Fruit fly (Drosophila melanogaster): ENCODE results near the gene qua.
A peak's percentile ranks its signal among the peaks of the same experiment; 100 is the strongest.

DNA sequence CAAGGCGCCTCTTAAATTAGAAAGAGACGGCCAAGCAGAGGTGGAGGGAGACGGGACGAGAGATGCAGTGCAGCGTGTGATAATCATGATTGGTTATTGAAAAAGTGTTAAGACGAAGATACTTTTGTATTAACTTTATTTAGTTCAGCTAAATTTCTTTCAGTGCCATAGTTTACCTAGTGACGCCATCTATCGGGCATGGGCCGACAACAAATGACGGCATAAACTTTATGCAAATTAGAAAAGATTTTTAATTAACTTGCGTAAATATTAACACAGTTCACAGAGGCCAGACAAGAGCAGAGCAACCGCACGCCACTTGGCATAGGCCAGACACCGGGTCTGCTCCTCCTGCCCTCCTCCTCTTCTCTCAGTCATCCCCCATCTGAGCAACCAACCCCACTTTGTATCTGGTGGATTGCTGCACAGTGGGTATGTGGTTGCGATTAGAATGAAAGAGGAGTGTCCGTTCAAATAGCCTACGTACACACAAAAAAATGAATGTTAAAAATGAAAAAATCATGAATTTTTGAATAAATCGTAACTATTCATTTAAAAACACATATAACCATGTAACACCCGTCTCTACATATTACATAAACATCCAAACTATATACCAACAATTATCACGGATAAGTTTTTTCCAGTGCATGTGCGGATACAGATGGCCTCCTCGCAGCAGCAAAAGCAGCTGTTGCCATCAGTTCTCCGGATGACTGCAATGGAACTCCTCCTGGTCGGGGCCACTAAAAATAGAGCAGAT lies 30.9 kb downstream of the qua start:
- TF ChIP-seq fd96Ca (GFP tag; IDR thresholded peaks at IDR 0.05) (peak; percentile 70; the same call in 2 of the 3 replicates), EcR (GFP tag; optimal IDR thresholded peaks at IDR 0.05) (no peak), gl (tag; optimal IDR thresholded peaks at IDR 0.05) (peak; percentile 61), CG8159 (tag; optimal IDR thresholded peaks at IDR 0.05) (peak; percentile 82), CG14655 (GFP tag; optimal IDR thresholded peaks at IDR 0.05) (peak; percentile 87), CG10348 (GFP tag; IDR thresholded peaks at IDR 0.05) (peak; percentile 48; the same call in 1 of the 2 replicates), Ets98B (GFP tag; IDR thresholded peaks at IDR 0.05) (peak; percentile 86; the same call in 1 of the 2 replicates), CG12605 (GFP tag; IDR thresholded peaks at IDR 0.05) (peak; percentile 79; the same call in 1 of the 2 replicates)

All from whole organism, pupa.